Worm (Caenorhabditis elegans) whole organism, L1 larva: ENCODE results near the gene polk-1.

Source experiments
- C04F5.9 ChIP-seq: sonication (generic microtip); optimal IDR thresholded peaks from 2 replicates; lab custom pipeline; 2016; ENCODE audit warnings: missing genetic modification characterization, missing compliant biosample characterization
- C16A3.4 ChIP-seq: fragments of 150-350 bp; optimal IDR thresholded peaks from 2 replicates; lab custom pipeline; 2014; ENCODE audit warnings: missing biosample characterization, missing genetic modification characterization
- C34B4.2 ChIP-seq: sonication (generic microtip); optimal IDR thresholded peaks from 2 replicates; lab custom pipeline; 2017; ENCODE audit warnings: mild to moderate bottlenecking, missing genetic modification characterization, missing compliant biosample characterization
- F16B12.6 ChIP-seq: fragments of 150-350 bp; optimal IDR thresholded peaks from 2 replicates; lab custom pipeline; 2014; ENCODE audit warnings: missing biosample characterization, missing genetic modification characterization
- aha-1 ChIP-seq: fragments of 150-350 bp; optimal IDR thresholded peaks from 2 replicates; lab custom pipeline; 2014; ENCODE audit warnings: missing biosample characterization, missing genetic modification characterization
- alr-1 ChIP-seq: fragments of 200-800 bp; sonication (Bioruptor generic); optimal IDR thresholded peaks from 2 replicates; lab custom pipeline; 2018; ENCODE audit warnings: borderline replicate concordance, mild to moderate bottlenecking, missing genetic modification characterization, missing compliant biosample characterization
- ama-1 ChIP-seq: fragments of 150-350 bp; optimal IDR thresholded peaks from 2 replicates; lab custom pipeline; 2014
- blmp-1 ChIP-seq: fragments of 150-350 bp; optimal IDR thresholded peaks from 2 replicates; lab custom pipeline; 2014; ENCODE audit warnings: missing biosample characterization, missing genetic modification characterization
- ceh-82 ChIP-seq, 3 experiments: fragments of 150-350 bp in 1 of 3; sonication (generic microtip) in 2 of 3; optimal IDR thresholded peaks; 2 replicates each; lab custom pipeline; 2014 to 2017; ENCODE audit warnings: missing biosample characterization in 3 of 3, missing genetic modification characterization in 3 of 3
- dpl-1 ChIP-seq, 3 experiments: fragments of 150-350 bp in 2 of 3; sonication (generic microtip) in 1 of 3; optimal IDR thresholded peaks; 2 replicates each; lab custom pipeline; 2014 to 2017; ENCODE audit warnings: missing biosample characterization in 3 of 3, missing genetic modification characterization in 3 of 3, missing genetic modification reagents in 3 of 3
- efl-1 ChIP-seq, 4 experiments: fragments of 150-350 bp; optimal IDR thresholded peaks in 3 of 4; peaks in 1 of 4; 1 replicate in 1 of 4; 2 replicates in 3 of 4; lab custom pipeline; 2014; ENCODE audit warnings: missing biosample characterization in 2 of 4, missing genetic modification characterization in 2 of 4, missing genetic modification reagents in 2 of 4
- egl-13 ChIP-seq: sonication (generic microtip); optimal IDR thresholded peaks from 2 replicates; lab custom pipeline; 2016; ENCODE audit warnings: missing genotype, missing genetic modification reagents, missing genetic modification characterization, missing compliant biosample characterization
- egl-27 ChIP-seq, 2 experiments: fragments of 150-350 bp in 1 of 2; sonication (generic microtip); optimal IDR thresholded peaks; 3 replicates each; lab custom pipeline; 2017 to 2018; ENCODE audit warnings: missing biosample characterization in 2 of 2, missing genetic modification characterization in 2 of 2, missing genetic modification reagents in 2 of 2
- isw-1 ChIP-seq: fragments of 200-800 bp; sonication (Bioruptor generic); IDR thresholded peaks from 2 replicates; pipeline ENCODE4 v1.3.6; 2022; ENCODE audit warnings: missing genetic modification characterization, missing compliant biosample characterization
- lin-13 ChIP-seq: fragments of 150-350 bp; optimal IDR thresholded peaks from 2 replicates; lab custom pipeline; 2014; ENCODE audit warnings: missing biosample characterization, missing genetic modification reagents, missing genetic modification characterization
- lin-15B ChIP-seq: fragments of 150-350 bp; sonication (generic microtip); optimal IDR thresholded peaks from 3 replicates; lab custom pipeline; 2014; ENCODE audit warnings: missing biosample characterization, missing genetic modification characterization
- lin-35 ChIP-seq, 2 experiments: fragments of 150-350 bp; optimal IDR thresholded peaks; 2 replicates each; lab custom pipeline; 2014; ENCODE audit warnings: missing biosample characterization in 2 of 2, missing genetic modification characterization in 2 of 2, missing genetic modification reagents in 2 of 2
- lsy-2 ChIP-seq, 2 experiments: fragments of 150-350 bp; optimal IDR thresholded peaks; 2 replicates each; lab custom pipeline; 2014; ENCODE audit warnings: missing biosample characterization in 2 of 2, missing genetic modification characterization in 2 of 2
- mdl-1 ChIP-seq, 2 experiments: fragments of 150-350 bp; optimal IDR thresholded peaks; 2 replicates each; lab custom pipeline; 2014 to 2017; ENCODE audit warnings: missing biosample characterization in 2 of 2, missing genetic modification characterization in 2 of 2, inconsistent platforms in 1 of 2
- mep-1 ChIP-seq: fragments of 150-350 bp; optimal IDR thresholded peaks from 2 replicates; lab custom pipeline; 2014; ENCODE audit warnings: missing biosample characterization, missing genetic modification characterization
- nhr-12 ChIP-seq: sonication (generic microtip); optimal IDR thresholded peaks from 2 replicates; lab custom pipeline; 2017; ENCODE audit warnings: missing biosample characterization, missing genetic modification characterization
- nhr-19 ChIP-seq: fragments of 200-800 bp; sonication (Bioruptor generic); conservative IDR thresholded peaks from 2 replicates; pipeline ENCODE4 v1.3.6; 2022; ENCODE audit warnings: missing genetic modification characterization, missing compliant biosample characterization
- nhr-237 ChIP-seq: fragments of 150-350 bp; optimal IDR thresholded peaks from 2 replicates; lab custom pipeline; 2014; ENCODE audit warnings: missing biosample characterization, missing genetic modification characterization
- nhr-84 ChIP-seq: sonication (generic microtip); optimal IDR thresholded peaks from 2 replicates; lab custom pipeline; 2017; ENCODE audit warnings: missing biosample characterization, missing genetic modification characterization
- nhr-85 ChIP-seq: sonication (generic microtip); peaks from one replicate; lab custom pipeline; 2016; ENCODE audit warnings: missing genetic modification characterization, inconsistent platforms, missing compliant biosample characterization
- pag-3 ChIP-seq: sonication (generic microtip); optimal IDR thresholded peaks from 2 replicates; lab custom pipeline; 2017; ENCODE audit warnings: missing genetic modification characterization, mild to moderate bottlenecking, missing compliant biosample characterization, antibody characterized with exemption, borderline replicate concordance; ENCODE audit not compliant: insufficient read depth
- rnt-1 ChIP-seq: sonication (generic microtip); optimal IDR thresholded peaks from 2 replicates; lab custom pipeline; 2016; ENCODE audit warnings: mild to moderate bottlenecking, missing genetic modification characterization, moderate library complexity, missing compliant biosample characterization
- snu-23 ChIP-seq: sonication (generic microtip); optimal IDR thresholded peaks from 2 replicates; lab custom pipeline; 2016; ENCODE audit warnings: missing genetic modification characterization, missing compliant biosample characterization
- tlp-1 ChIP-seq: fragments of 150-350 bp; optimal IDR thresholded peaks from 2 replicates; lab custom pipeline; 2014; ENCODE audit warnings: missing biosample characterization, missing genetic modification characterization
- unc-30 ChIP-seq: sonication (generic microtip); optimal IDR thresholded peaks from 2 replicates; lab custom pipeline; 2017; ENCODE audit warnings: missing biosample characterization, missing genetic modification characterization
- unc-62 ChIP-seq: fragments of 150-350 bp; optimal IDR thresholded peaks from 2 replicates; lab custom pipeline; 2014; ENCODE audit warnings: missing biosample characterization, missing genetic modification reagents, missing genetic modification characterization
- unc-98 ChIP-seq: fragments of 200-800 bp; sonication (Bioruptor generic); IDR thresholded peaks from 2 replicates; pipeline ENCODE4 v1.3.6; 2022; ENCODE audit warnings: missing genetic modification characterization, missing compliant biosample characterization
- zip-4 ChIP-seq: fragments of 200-800 bp; sonication (Bioruptor generic); optimal IDR thresholded peaks from 2 replicates; lab custom pipeline; 2018; ENCODE audit warnings: mild to moderate bottlenecking, missing genetic modification characterization, moderate library complexity, missing compliant biosample characterization

The polk-1 gene

DNA sequence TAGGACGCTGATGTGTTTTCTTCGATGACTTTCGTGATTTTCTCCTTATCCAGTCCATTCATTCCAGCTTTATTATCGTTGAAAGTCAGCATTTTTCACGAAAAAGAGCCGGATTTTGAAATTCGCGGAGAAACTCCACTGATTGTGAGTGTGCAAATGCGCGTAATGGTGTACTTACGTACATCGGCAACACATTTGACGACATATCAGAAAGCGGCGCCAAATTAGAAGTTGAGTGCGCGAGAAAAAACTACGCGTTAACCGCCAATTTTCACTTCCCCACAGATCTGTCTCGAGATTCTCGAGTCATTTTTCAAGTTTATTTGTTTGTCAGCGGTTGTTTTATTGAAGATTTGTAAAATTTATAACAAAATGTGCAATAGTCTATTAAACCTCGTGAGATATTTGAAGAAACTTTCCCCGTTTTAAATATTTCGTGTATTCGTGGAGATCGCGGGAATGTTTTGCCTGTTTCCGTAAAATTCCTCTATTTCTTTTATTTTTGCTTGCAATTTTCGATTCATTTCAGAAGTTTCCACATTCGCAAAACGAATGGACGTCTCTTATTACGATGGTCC, at the start of gene polk-1, which contains the start of gene gpr-1:
polk-1 (minus strand) TSS at position 186 of the 578 bp plus-strand sequence.
gpr-1 (plus strand) TSS at position 528 of the 578 bp plus-strand sequence.
- peak; percentile 74 to 86 (median 81) for TF ChIP-seq dpl-1 (GFP tag; optimal IDR thresholded peaks at IDR 0.05; lab: Kevin White, UChicago)
- no peak for TF ChIP-seq ama-1 (lab: Kevin White, UChicago)
- peak; percentile 22 for TF ChIP-seq snu-23 (GFP tag; lab: Kevin White, UChicago)
- TF ChIP-seq egl-27 (tag; optimal IDR thresholded peaks at IDR 0.05; lab: Kevin White, UChicago): no peak
- no peak for TF ChIP-seq unc-30 (tag; lab: Kevin White, UChicago)
- TF ChIP-seq efl-1 (optimal IDR thresholded peaks at IDR 0.05; lab: Kevin White, UChicago): peak; percentile 80 to 83
- peak; percentile 85 to 98 for TF ChIP-seq efl-1 (GFP tag; optimal IDR thresholded peaks at IDR 0.05 in 1 of 2; lab: Kevin White, UChicago)
- peak; percentile 29 to 52 for TF ChIP-seq lsy-2 (tag; optimal IDR thresholded peaks at IDR 0.05; lab: Kevin White, UChicago)
- TF ChIP-seq isw-1 (GFP tag; lab: Robert Waterston, UW): peak; percentile 27; the same call in 1 of the 2 replicates
- no peak for TF ChIP-seq alr-1 (tag; lab: Kevin White, UChicago)
- no peak for TF ChIP-seq aha-1 (tag; lab: Kevin White, UChicago)
- TF ChIP-seq unc-62 (GFP tag; lab: Kevin White, UChicago): no peak
- TF ChIP-seq zip-4 (GFP tag; lab: Kevin White, UChicago): no peak
- no peak for TF ChIP-seq nhr-237 (tag; lab: Kevin White, UChicago)
- TF ChIP-seq unc-98 (GFP tag; lab: Robert Waterston, UW): no peak
- no peak for TF ChIP-seq C04F5.9
- TF ChIP-seq nhr-85 (tag; lab: Kevin White, UChicago): no peak
- TF ChIP-seq egl-13 (tag; lab: Kevin White, UChicago): no peak
- peak; percentile 52 for TF ChIP-seq lin-13 (GFP tag; lab: Kevin White, UChicago)
- TF ChIP-seq nhr-84 (tag; lab: Kevin White, UChicago): no peak
- TF ChIP-seq C16A3.4 (tag; lab: Kevin White, UChicago): peak; percentile 25
- TF ChIP-seq lin-15B: peak; percentile 36
- peak; percentile 79 for TF ChIP-seq F16B12.6 (tag; lab: Kevin White, UChicago)
- no peak for TF ChIP-seq C34B4.2
- peak; percentile 23 for TF ChIP-seq blmp-1
- TF ChIP-seq lin-35 (GFP tag; optimal IDR thresholded peaks at IDR 0.05; lab: Kevin White, UChicago): peak; percentile 68 to 93
- TF ChIP-seq, all 84 proteins: peak for 11

DNA sequence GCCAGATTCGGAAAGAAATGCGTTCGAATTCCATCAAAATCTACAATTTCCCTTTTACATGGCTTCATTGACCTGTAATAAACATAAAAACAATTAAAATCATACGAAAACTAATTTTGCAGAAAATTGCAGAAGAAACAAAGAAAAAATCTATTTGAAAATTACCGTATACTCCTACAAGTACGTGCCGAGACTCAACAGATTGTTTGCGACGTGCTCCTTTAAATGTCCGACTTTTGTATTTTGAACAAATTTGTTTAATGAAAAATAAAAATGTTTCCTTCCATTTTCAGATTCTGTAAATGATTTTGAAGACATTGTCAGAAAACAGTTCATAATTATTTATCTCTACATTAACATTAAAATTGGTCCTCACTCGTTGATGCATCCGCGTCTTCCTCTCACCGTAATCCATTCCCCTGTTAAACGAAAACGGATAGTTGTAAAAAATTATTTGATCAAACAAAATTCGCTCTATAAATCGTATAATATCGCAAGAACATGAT, 46.6 kb upstream of the polk-1 start, which contains the start of gene pgl-2:
pgl-2 (minus strand) TSS at position 456 of the 506 bp plus-strand sequence.
- TF ChIP-seq nhr-12 (tag; lab: Kevin White, UChicago): no peak
- TF ChIP-seq mdl-1 (tag; optimal IDR thresholded peaks at IDR 0.05; lab: Kevin White, UChicago): no peak
- TF ChIP-seq, all 84 proteins: peak for 0

DNA sequence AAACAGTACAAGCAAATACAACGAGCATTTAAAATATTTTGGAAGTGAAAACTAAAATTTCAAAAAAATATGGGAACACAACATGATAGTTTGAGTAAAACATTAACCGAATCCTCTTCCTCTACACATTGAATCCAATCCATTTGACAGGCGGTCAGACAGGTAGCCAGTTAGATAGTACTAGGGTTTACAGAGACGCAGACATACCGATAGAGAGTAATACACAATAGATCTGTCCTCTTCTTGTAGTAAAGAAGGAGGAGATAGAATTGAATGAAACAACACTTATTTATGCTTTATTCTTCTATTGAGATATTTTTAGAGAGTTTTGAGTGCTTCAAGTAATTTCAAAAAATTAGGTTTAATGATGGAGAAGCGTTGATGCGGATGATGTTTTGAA, 40.3 kb upstream of the polk-1 start:
- TF ChIP-seq efl-1 (optimal IDR thresholded peaks at IDR 0.05; lab: Kevin White, UChicago) (peak; percentile 0 to 9), efl-1 (GFP tag; optimal IDR thresholded peaks at IDR 0.05 in 1 of 2; lab: Kevin White, UChicago) (no peak), mep-1 (peak; percentile 16), snu-23 (GFP tag; lab: Kevin White, UChicago) (peak; percentile 34), zip-4 (GFP tag; lab: Kevin White, UChicago) (no peak), blmp-1 (peak; percentile 23), ceh-82 (tag; optimal IDR thresholded peaks at IDR 0.05; lab: Kevin White, UChicago) (no peak)

DNA sequence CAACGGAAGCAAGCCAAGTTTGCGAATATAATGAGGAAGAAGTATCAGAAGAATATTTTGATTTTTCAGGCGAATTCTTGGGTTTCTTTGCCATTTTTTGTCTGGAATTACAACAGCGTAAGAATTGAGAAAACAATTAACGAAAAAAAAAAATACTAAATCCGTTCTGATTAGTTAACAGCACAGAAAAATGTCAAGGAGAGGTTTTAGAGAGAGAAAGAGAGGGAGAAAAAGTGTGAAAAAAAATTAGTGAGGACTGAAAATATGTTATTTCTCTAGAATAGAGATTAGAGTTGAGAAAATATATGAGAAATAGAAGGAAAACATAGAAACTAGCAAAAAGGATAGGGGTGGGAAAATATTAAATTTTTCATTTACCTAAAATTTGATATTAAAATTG, 39.0 kb upstream of the polk-1 start, which contains the start of gene dpy-19:
dpy-19 (minus strand) TSS at position 101 of the 400 bp plus-strand sequence.
- TF ChIP-seq tlp-1 (tag; lab: Kevin White, UChicago) (no peak), pag-3 (no peak), rnt-1 (no peak), mdl-1 (tag; optimal IDR thresholded peaks at IDR 0.05; lab: Kevin White, UChicago) (no peak), egl-27 (tag; optimal IDR thresholded peaks at IDR 0.05; lab: Kevin White, UChicago) (no peak), C04F5.9 (no peak), nhr-19 (no peak)
